Worm (Caenorhabditis elegans) whole organism, young adult: ENCODE data around the gene Y7A5A.20.
A peak's percentile ranks its signal among the peaks of the same experiment; 100 is the strongest.

ENCODE experiments used
- B0336.3 ChIP-seq: fragments of 200-800 bp; sonication (Bioruptor generic); IDR thresholded peaks from 2 replicates; pipeline ENCODE4 v1.3.6; 2022; ENCODE audit warnings: missing genetic modification characterization, missing compliant biosample characterization
- F33H1.4 ChIP-seq: fragments of 200-800 bp; sonication (Bioruptor generic); IDR thresholded peaks from 2 replicates; pipeline ENCODE4 v1.3.6; 2022; ENCODE audit warnings: missing genetic modification reagents, missing genetic modification characterization, missing compliant biosample characterization
- F57C9.4 ChIP-seq: sonication (generic microtip); optimal IDR thresholded peaks from 2 replicates; lab custom pipeline; 2017; ENCODE audit warnings: mild to moderate bottlenecking, missing genetic modification characterization, missing compliant biosample characterization
- K11D2.4 ChIP-seq: fragments of 200-800 bp; sonication (Bioruptor generic); IDR thresholded peaks from 2 replicates; pipeline ENCODE4 v1.3.6; 2022; ENCODE audit warnings: missing genetic modification reagents, missing genetic modification characterization, missing compliant biosample characterization
- K12H6.12 ChIP-seq: fragments of 200-800 bp; sonication (Bioruptor generic); optimal IDR thresholded peaks from 2 replicates; lab custom pipeline; 2018; ENCODE audit warnings: mild to moderate bottlenecking, missing genetic modification characterization, missing compliant biosample characterization
- T26A5.8 ChIP-seq: sonication (generic microtip); optimal IDR thresholded peaks from 2 replicates; lab custom pipeline; 2016; ENCODE audit warnings: missing genetic modification characterization, missing compliant biosample characterization
- attf-3 ChIP-seq: fragments of 200-800 bp; sonication (Bioruptor generic); conservative IDR thresholded peaks from 2 replicates; pipeline ENCODE4 v1.3.6; 2022; ENCODE audit warnings: missing genetic modification reagents, missing genetic modification characterization, missing compliant biosample characterization
- attf-5 ChIP-seq: fragments of 200-800 bp; sonication (Bioruptor generic); optimal IDR thresholded peaks from 2 replicates; lab custom pipeline; 2018; ENCODE audit warnings: mild to moderate bottlenecking, missing genetic modification characterization, missing compliant biosample characterization
- bed-1 ChIP-seq: fragments of 200-800 bp; sonication (Bioruptor generic); IDR thresholded peaks from 2 replicates; pipeline ENCODE4 v1.3.6; 2022; ENCODE audit warnings: missing genetic modification reagents, missing genetic modification characterization, missing compliant biosample characterization
- cebp-1 ChIP-seq, 2 experiments: fragments of 200-800 bp in 1 of 2; sonication (Bioruptor generic) in 1 of 2; sonication (generic microtip) in 1 of 2; IDR thresholded peaks in 1 of 2; optimal IDR thresholded peaks in 1 of 2; 2 replicates each; pipeline versions ENCODE4 v1.3.6 to Lab custom; 2017 to 2022; ENCODE audit warnings: missing compliant biosample characterization in 2 of 2, missing genetic modification characterization in 2 of 2, mild to moderate bottlenecking in 1 of 2, missing genetic modification reagents in 1 of 2, moderate library complexity in 1 of 2
- ceh-27 ChIP-seq: fragments of 200-800 bp; sonication (Bioruptor generic); optimal IDR thresholded peaks from 2 replicates; lab custom pipeline; 2018; ENCODE audit warnings: mild to moderate bottlenecking, missing genetic modification characterization, moderate library complexity, missing compliant biosample characterization
- ceh-40 ChIP-seq: fragments of 200-800 bp; sonication (Bioruptor generic); IDR thresholded peaks from 2 replicates; pipeline ENCODE4 v1.3.6; 2022; ENCODE audit warnings: missing genetic modification characterization, missing compliant biosample characterization
- ceh-58 ChIP-seq: fragments of 200-800 bp; sonication (Bioruptor generic); IDR thresholded peaks from 2 replicates; pipeline ENCODE4 v1.3.6; 2022; ENCODE audit warnings: missing genetic modification characterization, missing compliant biosample characterization
- dox-1 ChIP-seq: fragments of 200-800 bp; sonication (Bioruptor generic); IDR thresholded peaks from 2 replicates; pipeline ENCODE4 v1.3.6; 2022; ENCODE audit warnings: missing genetic modification reagents, missing genetic modification characterization, missing compliant biosample characterization
- ets-4 ChIP-seq: fragments of 200-800 bp; sonication (Bioruptor generic); optimal IDR thresholded peaks from 2 replicates; lab custom pipeline; 2018; ENCODE audit warnings: mild to moderate bottlenecking, missing genetic modification characterization, missing compliant biosample characterization
- gei-17 ChIP-seq: fragments of 200-800 bp; sonication (Bioruptor generic); optimal IDR thresholded peaks from 2 replicates; lab custom pipeline; 2018; ENCODE audit warnings: mild to moderate bottlenecking, missing genetic modification characterization, missing compliant biosample characterization
- hmg-1.2 ChIP-seq: fragments of 200-800 bp; sonication (Bioruptor generic); IDR thresholded peaks from 2 replicates; pipeline ENCODE4 v1.3.6; 2022; ENCODE audit warnings: missing genetic modification reagents, missing genetic modification characterization, missing compliant biosample characterization
- let-607 ChIP-seq, 2 experiments: fragments of 200-800 bp in 1 of 2; sonication (Bioruptor generic) in 1 of 2; sonication (generic microtip) in 1 of 2; optimal IDR thresholded peaks; 2 replicates each; lab custom pipeline; 2016 to 2018; ENCODE audit warnings: mild to moderate bottlenecking in 2 of 2, missing compliant biosample characterization in 2 of 2, missing genetic modification characterization in 2 of 2, moderate library complexity in 2 of 2, missing genotype in 1 of 2
- lin-35 ChIP-seq, 3 experiments: fragments of 150-350 bp in 2 of 3; sonication (generic microtip) in 1 of 3; optimal IDR thresholded peaks; 2 replicates each; lab custom pipeline; 2014 to 2018; ENCODE audit warnings: missing biosample characterization in 3 of 3, missing genetic modification characterization in 3 of 3, missing genetic modification reagents in 3 of 3
- lin-40 ChIP-seq: sonication (generic microtip); optimal IDR thresholded peaks from 2 replicates; lab custom pipeline; 2016; ENCODE audit warnings: missing genetic modification characterization, mild to moderate bottlenecking, missing compliant biosample characterization, missing genotype, missing genetic modification reagents
- lin-54 ChIP-seq: fragments of 200-800 bp; sonication (Bioruptor generic); optimal IDR thresholded peaks from 2 replicates; lab custom pipeline; 2018; ENCODE audit warnings: mild to moderate bottlenecking, missing genetic modification characterization, missing compliant biosample characterization
- madf-10 ChIP-seq: sonication (generic microtip); optimal IDR thresholded peaks from 2 replicates; lab custom pipeline; 2016; ENCODE audit warnings: mild to moderate bottlenecking, missing genetic modification characterization, missing compliant biosample characterization
- mcd-1 ChIP-seq: fragments of 200-800 bp; sonication (Bioruptor generic); IDR thresholded peaks from 2 replicates; pipeline ENCODE4 v1.3.6; 2022; ENCODE audit warnings: missing genetic modification reagents, missing genetic modification characterization, missing compliant biosample characterization
- mes-4 ChIP-seq: sonication (generic microtip); optimal IDR thresholded peaks from 2 replicates; lab custom pipeline; 2016; ENCODE audit warnings: missing genotype, missing genetic modification characterization, missing compliant biosample characterization
- nfya-2 ChIP-seq: fragments of 200-800 bp; sonication (Bioruptor generic); IDR thresholded peaks from 2 replicates; pipeline ENCODE4 v1.3.6; 2022; ENCODE audit warnings: missing genetic modification reagents, missing genetic modification characterization, missing compliant biosample characterization
- nhr-120 ChIP-seq: fragments of 200-800 bp; sonication (Bioruptor generic); IDR thresholded peaks from 2 replicates; pipeline ENCODE4 v1.3.6; 2022; ENCODE audit warnings: missing genetic modification characterization, missing compliant biosample characterization
- nhr-27 ChIP-seq: fragments of 200-800 bp; sonication (Bioruptor generic); optimal IDR thresholded peaks from 2 replicates; lab custom pipeline; 2018; ENCODE audit warnings: mild to moderate bottlenecking, missing genetic modification characterization, moderate library complexity, missing compliant biosample characterization
- nhr-80 ChIP-seq: sonication (generic microtip); optimal IDR thresholded peaks from 2 replicates; lab custom pipeline; 2016; ENCODE audit warnings: missing genetic modification characterization, missing compliant biosample characterization
- rcor-1 ChIP-seq: fragments of 200-800 bp; sonication (Bioruptor generic); IDR thresholded peaks from 2 replicates; pipeline ENCODE4 v1.3.6; 2022; ENCODE audit warnings: missing genetic modification reagents, missing genetic modification characterization, missing compliant biosample characterization
- rpc-1 ChIP-seq, 2 experiments: fragments of 150-350 bp in 1 of 2; sonication (generic microtip) in 1 of 2; optimal IDR thresholded peaks; 2 replicates each; lab custom pipeline; 2014 to 2018; ENCODE audit warnings: missing biosample characterization in 1 of 2, missing genetic modification characterization in 1 of 2, missing genetic modification reagents in 1 of 2, missing genotype in 1 of 2
- sea-2 ChIP-seq: fragments of 200-800 bp; sonication (Bioruptor generic); IDR thresholded peaks from 2 replicates; pipeline ENCODE4 v1.3.6; 2022; ENCODE audit warnings: missing genetic modification characterization, missing compliant biosample characterization
- snpc-1.1 ChIP-seq: sonication (generic microtip); optimal IDR thresholded peaks from 2 replicates; lab custom pipeline; 2017; ENCODE audit warnings: missing genetic modification characterization, mild to moderate bottlenecking, missing compliant biosample characterization, antibody characterized with exemption, moderate library complexity, missing genotype, missing genetic modification reagents; ENCODE audit not compliant: insufficient read depth
- snpc-4 ChIP-seq, 5 experiments: fragments of 150-350 bp in 1 of 5; sonication (generic microtip) in 4 of 5; optimal IDR thresholded peaks; 2 replicates each; lab custom pipeline; 2014 to 2018; ENCODE audit warnings: missing genetic modification characterization in 5 of 5, missing biosample characterization in 3 of 5, antibody characterized with exemption in 2 of 5, mild to moderate bottlenecking in 2 of 5, missing compliant biosample characterization in 2 of 5, missing genotype in 2 of 5, moderate library complexity in 2 of 5, missing genetic modification reagents in 1 of 5
- somi-1 ChIP-seq: fragments of 200-800 bp; sonication (Bioruptor generic); optimal IDR thresholded peaks from 2 replicates; lab custom pipeline; 2018; ENCODE audit warnings: mild to moderate bottlenecking, missing genetic modification characterization, missing compliant biosample characterization
- sptf-2 ChIP-seq: fragments of 200-800 bp; sonication (Bioruptor generic); optimal IDR thresholded peaks from 2 replicates; lab custom pipeline; 2018; ENCODE audit warnings: mild to moderate bottlenecking, missing genetic modification characterization, missing compliant biosample characterization
- tbp1 ChIP-seq: fragments of 200-800 bp; sonication (Bioruptor generic); optimal IDR thresholded peaks from 2 replicates; lab custom pipeline; 2018; ENCODE audit warnings: mild to moderate bottlenecking, missing genetic modification characterization, missing compliant biosample characterization
- ztf-22 ChIP-seq: fragments of 200-800 bp; sonication (Bioruptor generic); optimal IDR thresholded peaks from 2 replicates; lab custom pipeline; 2018; ENCODE audit warnings: mild to moderate bottlenecking, missing genetic modification characterization, moderate library complexity, missing compliant biosample characterization
- ztf-25 ChIP-seq: fragments of 200-800 bp; sonication (Bioruptor generic); IDR thresholded peaks from 2 replicates; pipeline ENCODE4 v1.3.6; 2022; ENCODE audit warnings: missing genetic modification reagents, missing genetic modification characterization, missing compliant biosample characterization

Y7A5A.20 gene

DNA sequence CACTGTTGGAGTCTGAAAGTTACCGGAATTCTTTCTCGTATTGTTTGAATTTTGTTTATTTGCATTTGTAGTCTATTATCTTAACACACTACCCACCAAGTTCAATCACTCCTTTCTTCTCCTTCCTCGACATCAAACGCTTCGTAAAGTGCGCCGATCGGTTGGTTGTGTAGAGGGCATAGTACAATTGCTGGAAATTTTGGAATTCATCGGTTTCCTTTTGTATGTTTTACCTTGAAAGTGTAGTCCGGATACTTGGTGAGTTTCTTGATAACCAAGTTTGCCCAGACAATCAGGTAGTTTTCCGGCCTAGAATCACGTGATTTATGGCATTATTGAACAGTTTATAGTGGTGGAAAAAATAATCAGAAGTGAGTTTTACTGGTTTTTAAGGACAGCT, 18.4 kb downstream of the Y7A5A.20 start:
- TF ChIP-seq nhr-80 (peak; percentile 33), ceh-58 (GFP tag; lab: Robert Waterston, UW) (no peak)

DNA sequence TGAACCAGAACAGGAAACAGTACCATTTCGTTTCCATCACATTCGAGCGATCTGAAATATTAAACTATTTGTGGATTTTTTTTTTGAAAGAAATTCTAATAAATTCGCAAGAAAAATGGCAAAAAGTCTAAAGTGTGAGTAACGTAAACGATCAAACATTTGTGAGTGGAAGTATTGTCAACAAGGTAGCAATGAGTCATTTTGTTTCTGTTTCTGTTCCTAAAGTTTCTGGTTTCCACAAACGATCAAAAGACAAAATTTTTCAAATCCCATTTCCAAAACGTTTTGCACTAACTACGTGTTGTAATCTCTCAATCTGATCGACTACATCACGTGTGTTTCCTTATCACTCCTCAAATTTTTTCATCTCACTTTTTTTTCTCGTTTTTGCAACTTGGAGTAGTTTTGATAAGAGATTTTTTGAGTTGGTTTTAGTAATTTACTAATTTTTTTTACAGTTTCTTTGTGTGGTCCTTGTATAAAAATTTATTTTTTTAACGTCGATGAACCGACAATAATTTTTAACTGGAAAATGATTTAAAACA, 19.5 kb downstream of the Y7A5A.20 start, which contains the start of gene F59F4.3:
TSS of gene F59F4.3 (minus strand) at position 51 of the 545 bp plus-strand sequence.
- peak; percentile 22 for TF ChIP-seq nhr-80
- no peak for TF ChIP-seq sptf-2 (GFP tag; lab: Kevin White, UChicago)
- no peak for TF ChIP-seq bed-1 (GFP tag; lab: Robert Waterston, UW)
- no peak for TF ChIP-seq nhr-27
- no peak for TF ChIP-seq ceh-40 (GFP tag; lab: Robert Waterston, UW)
- TF ChIP-seq, all 124 proteins: peak for 1

DNA sequence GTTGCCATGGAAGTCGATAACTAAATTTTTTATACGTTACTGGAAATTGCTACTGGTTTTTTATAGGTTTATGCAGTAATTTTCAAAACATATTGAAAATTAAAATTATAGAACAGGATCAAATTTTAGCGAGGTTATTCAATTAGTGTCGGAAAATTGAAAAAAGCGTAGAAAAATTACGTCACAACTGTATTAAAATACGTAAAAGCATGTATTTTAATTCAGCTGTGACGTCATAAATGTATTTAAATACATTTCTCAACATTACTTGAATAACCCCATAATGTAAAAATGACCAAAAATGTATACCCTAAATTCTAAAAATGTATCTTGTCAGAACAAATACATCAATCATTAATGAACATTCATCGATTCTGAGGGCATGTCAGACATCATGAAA, 20.7 kb downstream of the Y7A5A.20 start:
- TF ChIP-seq ztf-25, result no peak
- TF ChIP-seq ets-4, result no peak
- TF ChIP-seq nhr-80, result no peak
- no peak for TF ChIP-seq T26A5.8
- no peak for TF ChIP-seq nhr-120 (GFP tag; lab: Robert Waterston, UW)

DNA sequence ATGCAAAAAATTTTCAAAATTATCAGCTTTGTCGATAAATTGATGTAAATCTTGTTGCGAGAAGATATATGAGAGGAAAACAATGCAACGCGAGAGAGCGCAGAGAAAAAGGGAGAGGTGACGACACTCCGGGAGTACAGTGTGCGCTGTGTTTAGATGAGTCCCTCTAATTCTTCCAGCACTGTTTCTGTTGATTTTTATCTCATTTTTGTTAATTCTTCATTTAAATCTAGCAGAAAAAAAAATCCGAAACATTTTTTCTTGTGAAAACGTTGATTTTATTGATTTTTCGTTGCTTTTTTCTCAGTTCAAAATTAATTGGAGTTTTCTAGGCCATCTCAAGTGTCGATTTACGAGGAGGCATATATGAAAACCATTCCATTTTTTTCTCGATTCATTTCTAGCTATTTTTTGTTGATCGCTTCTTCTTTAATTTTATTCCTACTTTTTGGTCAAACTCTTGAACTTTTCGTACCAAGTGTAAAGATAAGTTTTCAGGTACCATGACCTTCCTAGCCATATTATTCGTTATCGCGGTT, 21.3 kb downstream of the Y7A5A.20 start, which contains the start of gene acl-1:
TSS of gene acl-1 (plus strand) at position 489 of the 539 bp plus-strand sequence.
- TF ChIP-seq ztf-22 (GFP tag; lab: Kevin White, UChicago) (no peak), attf-5 (GFP tag; lab: Kevin White, UChicago) (peak; percentile 52), somi-1 (peak; percentile 37), attf-3 (GFP tag; lab: Robert Waterston, UW) (peak; percentile 97), cebp-1 (GFP tag; IDR thresholded peaks at IDR 0.05; lab: Robert Waterston, UW) (no peak), cebp-1 (tag; optimal IDR thresholded peaks at IDR 0.05; lab: Kevin White, UChicago) (peak; percentile 55), dox-1 (GFP tag; lab: Robert Waterston, UW) (peak; percentile 15; the same call in 1 of the 2 replicates), hmg-1.2 (GFP tag; lab: Robert Waterston, UW) (peak; percentile 45), B0336.3 (GFP tag; lab: Robert Waterston, UW) (0 out of 2 replicates have a peak, but pooled peaks have one; percentile 29), snpc-1.1 (tag; lab: Kevin White, UChicago) (peak; percentile 26), madf-10 (tag; lab: Kevin White, UChicago) (peak; percentile 21), rcor-1 (GFP tag; lab: Robert Waterston, UW) (peak; percentile 29; the same call in 1 of the 2 replicates), mcd-1 (peak; percentile 42; the same call in 1 of the 2 replicates), K11D2.4 (GFP tag; lab: Robert Waterston, UW) (0 out of 2 replicates have a peak, but pooled peaks have one; percentile 51), lin-40 (peak; percentile 80), lin-35 (GFP tag; optimal IDR thresholded peaks at IDR 0.05; lab: Kevin White, UChicago) (peak in 1 of 3 experiments; percentile 39), sea-2 (GFP tag; lab: Robert Waterston, UW) (no peak), F57C9.4 (tag; lab: Kevin White, UChicago) (peak; percentile 20), snpc-4 (GFP tag; optimal IDR thresholded peaks at IDR 0.05; lab: Kevin White, UChicago) (no peak), snpc-4 (tag; optimal IDR thresholded peaks at IDR 0.05; lab: Kevin White, UChicago) (peak in 2 of 4 experiments; percentile 30 to 55), rpc-1 (optimal IDR thresholded peaks at IDR 0.05; lab: Kevin White, UChicago) (no peak), rpc-1 (tag; optimal IDR thresholded peaks at IDR 0.05; lab: Kevin White, UChicago) (no peak), lin-54 (GFP tag; lab: Kevin White, UChicago) (no peak), nfya-2 (GFP tag; lab: Robert Waterston, UW) (no peak), K12H6.12 (peak; percentile 82), mes-4 (tag; lab: Kevin White, UChicago) (no peak), F33H1.4 (GFP tag; lab: Robert Waterston, UW) (no peak), let-607 (tag; optimal IDR thresholded peaks at IDR 0.05; lab: Kevin White, UChicago) (peak in 1 of 2 experiments; percentile 76), gei-17 (GFP tag; lab: Kevin White, UChicago) (peak; percentile 21), tbp1 (GFP tag; lab: Kevin White, UChicago) (peak; percentile 8), ceh-27 (GFP tag; lab: Kevin White, UChicago) (peak; percentile 45)
